Fruit fly (Drosophila melanogaster): ENCODE measurements around the gene toc.

DNA sequence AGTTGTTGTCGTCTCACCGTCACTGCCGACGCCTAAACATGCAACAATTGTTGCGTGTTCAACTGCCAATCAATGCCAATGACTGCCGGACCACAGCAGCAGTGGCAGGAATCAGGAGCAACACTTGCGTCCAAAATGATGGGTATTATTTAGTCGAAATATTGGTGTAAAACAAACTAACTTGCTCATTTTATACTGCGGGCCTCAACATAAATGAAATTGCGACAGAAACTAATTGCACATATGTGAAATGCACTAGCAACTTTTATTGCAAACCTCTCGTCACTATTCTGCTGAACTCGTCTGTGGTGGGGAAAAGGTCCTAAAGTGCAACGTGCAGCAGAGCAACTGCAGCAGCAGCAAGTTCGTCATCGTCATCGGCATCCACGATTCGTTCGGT, 10.2 kb upstream of the toc start:
- TF ChIP-seq CTCF (optimal IDR thresholded peaks at IDR 0.05) = no peak
- no peak for TF ChIP-seq CG8478 (optimal IDR thresholded peaks at IDR 0.05)

Measured in S2 (cell line).